Fruit fly (Drosophila melanogaster) whole organism, embryonic: ENCODE measurements around the gene CG10492.
A peak's percentile ranks its signal among the peaks of the same experiment; 100 is the strongest.

Experiments
- C15 ChIP-seq: fragments of 200-800 bp; sonication (Bioruptor generic); IDR thresholded peaks from 3 replicates; pipeline ENCODE4 v1.3.6; 2022; ENCODE audit warnings: missing biosample characterization, missing genetic modification characterization
- CG10565 ChIP-seq: fragments of 200-800 bp; sonication (Bioruptor generic); optimal IDR thresholded peaks from 3 replicates; lab custom pipeline; 2016; ENCODE audit warnings: missing biosample characterization, mild to moderate bottlenecking, missing genetic modification characterization
- CG12155 ChIP-seq: fragments of 200-800 bp; sonication (Bioruptor generic); optimal IDR thresholded peaks from 3 replicates; lab custom pipeline; 2016; ENCODE audit warnings: missing biosample characterization, missing genetic modification characterization
- CG12391 ChIP-seq: fragments of 200-800 bp; sonication (Bioruptor generic); optimal IDR thresholded peaks from 3 replicates; lab custom pipeline; 2018; ENCODE audit warnings: missing biosample characterization, mild to moderate bottlenecking, missing genetic modification characterization, moderate library complexity
- CG13123 ChIP-seq: fragments of 200-800 bp; sonication (Bioruptor generic); optimal IDR thresholded peaks from 2 replicates; lab custom pipeline; 2016; ENCODE audit warnings: missing biosample characterization, missing genetic modification characterization
- CG13287 ChIP-seq: fragments of 200-800 bp; sonication (Bioruptor generic); IDR thresholded peaks from 2 replicates; pipeline ENCODE4 v1.3.6; 2022; ENCODE audit warnings: missing biosample characterization, missing genetic modification characterization; ENCODE audit not compliant: partially characterized antibody
- CG13424 ChIP-seq: fragments of 200-800 bp; sonication (Bioruptor generic); optimal IDR thresholded peaks from 2 replicates; lab custom pipeline; 2019; ENCODE audit warnings: missing biosample characterization, mild to moderate bottlenecking, missing genetic modification characterization, moderate library complexity
- CG14667 ChIP-seq: fragments of 200-800 bp; sonication (Bioruptor generic); IDR thresholded peaks from 2 replicates; pipeline ENCODE4 v1.3.6; 2022; ENCODE audit warnings: missing biosample characterization, missing genetic modification characterization
- CG15479 ChIP-seq: fragments of 200-800 bp; sonication (Bioruptor generic); optimal IDR thresholded peaks from 3 replicates; lab custom pipeline; 2019; ENCODE audit warnings: missing biosample characterization, mild to moderate bottlenecking, missing genetic modification characterization, moderate library complexity
- CG15696 ChIP-seq: fragments of 200-800 bp; sonication (Bioruptor generic); optimal IDR thresholded peaks from 2 replicates; lab custom pipeline; 2019; ENCODE audit warnings: missing biosample characterization, mild to moderate bottlenecking, missing genetic modification characterization, moderate library complexity
- CG16813 ChIP-seq: fragments of 200-800 bp; sonication (Bioruptor generic); IDR thresholded peaks from 3 replicates; pipeline ENCODE4 v1.3.6; 2022; ENCODE audit warnings: missing biosample characterization, missing genetic modification characterization; ENCODE audit not compliant: partially characterized antibody
- CG17612 ChIP-seq: fragments of 200-800 bp; sonication (Bioruptor generic); IDR thresholded peaks from 2 replicates; pipeline ENCODE4 v1.3.6; 2022; ENCODE audit warnings: missing biosample characterization, missing genetic modification characterization
- CG2129 ChIP-seq: fragments of 200-800 bp; sonication (Bioruptor generic); IDR thresholded peaks from 2 replicates; pipeline ENCODE4 v1.3.6; 2022; ENCODE audit warnings: missing biosample characterization, missing genetic modification characterization; ENCODE audit not compliant: partially characterized antibody
- CG31224 ChIP-seq: fragments of 200-800 bp; sonication (Bioruptor generic); IDR thresholded peaks from 2 replicates; pipeline ENCODE4 v1.3.6; 2022; ENCODE audit warnings: missing biosample characterization, missing genetic modification characterization
- CG33213 ChIP-seq: fragments of 200-800 bp; sonication (Bioruptor generic); optimal IDR thresholded peaks from 3 replicates; lab custom pipeline; 2016; ENCODE audit warnings: missing biosample characterization, missing genetic modification characterization
- CG4282 ChIP-seq: fragments of 200-800 bp; sonication (Bioruptor generic); optimal IDR thresholded peaks from 2 replicates; lab custom pipeline; 2016; ENCODE audit warnings: missing biosample characterization, missing genetic modification characterization
- CG8290 ChIP-seq, 3 experiments: fragments of 200-800 bp; sonication (Bioruptor generic); optimal IDR thresholded peaks; 2 replicates each; lab custom pipeline; 2016 to 2019; ENCODE audit warnings: missing biosample characterization in 3 of 3, missing genetic modification characterization in 3 of 3, mild to moderate bottlenecking in 2 of 3, moderate library complexity in 1 of 3
- CG9797 ChIP-seq: fragments of 200-800 bp; sonication (Bioruptor generic); optimal IDR thresholded peaks from 3 replicates; lab custom pipeline; 2018; ENCODE audit warnings: missing biosample characterization, mild to moderate bottlenecking, missing genetic modification characterization
- CG9876 ChIP-seq: fragments of 200-800 bp; sonication (Bioruptor generic); optimal IDR thresholded peaks from 2 replicates; lab custom pipeline; 2016; ENCODE audit warnings: missing biosample characterization, missing genetic modification characterization
- CTCF ChIP-seq: fragments of 200-800 bp; sonication (Bioruptor generic); optimal IDR thresholded peaks from 2 replicates; lab custom pipeline; 2017; ENCODE audit warnings: missing biosample characterization, mild to moderate bottlenecking, missing genetic modification characterization, moderate library complexity
- CoRest ChIP-seq: fragments of 200-800 bp; sonication (Bioruptor generic); optimal IDR thresholded peaks from 3 replicates; lab custom pipeline; 2018; ENCODE audit warnings: missing biosample characterization, mild to moderate bottlenecking, missing genetic modification characterization, moderate library complexity
- Drgx ChIP-seq: fragments of 200-800 bp; sonication (Bioruptor generic); IDR thresholded peaks from 2 replicates; pipeline ENCODE4 v1.3.6; 2022; ENCODE audit warnings: missing biosample characterization, missing genetic modification characterization
- Elba2 ChIP-seq: fragments of 200-800 bp; sonication (Bioruptor generic); optimal IDR thresholded peaks from 3 replicates; lab custom pipeline; 2016; ENCODE audit warnings: missing biosample characterization, missing genetic modification characterization
- Ets97D ChIP-seq: fragments of 200-800 bp; sonication (Bioruptor generic); optimal IDR thresholded peaks from 3 replicates; lab custom pipeline; 2016; ENCODE audit warnings: missing biosample characterization, missing genetic modification characterization
- Fer3 ChIP-seq: fragments of 200-800 bp; sonication (Bioruptor generic); optimal IDR thresholded peaks from 2 replicates; lab custom pipeline; 2018; ENCODE audit warnings: missing biosample characterization, mild to moderate bottlenecking, missing genetic modification characterization, moderate library complexity
- HLHmδ ChIP-seq: fragments of 200-800 bp; sonication (Bioruptor generic); optimal IDR thresholded peaks from 2 replicates; lab custom pipeline; 2018; ENCODE audit warnings: missing biosample characterization, mild to moderate bottlenecking, missing genetic modification characterization, moderate library complexity
- Neu2 ChIP-seq: fragments of 200-800 bp; sonication (Bioruptor generic); optimal IDR thresholded peaks from 3 replicates; lab custom pipeline; 2016; ENCODE audit warnings: missing biosample characterization, missing genetic modification characterization, borderline replicate concordance
- Rfx ChIP-seq: fragments of 200-800 bp; sonication (Bioruptor generic); IDR thresholded peaks from 2 replicates; pipeline ENCODE4 v1.3.6; 2022; ENCODE audit warnings: missing biosample characterization, missing genetic modification characterization
- Sry-β ChIP-seq: fragments of 200-800 bp; sonication (Bioruptor generic); optimal IDR thresholded peaks from 2 replicates; lab custom pipeline; 2018; ENCODE audit warnings: missing biosample characterization, mild to moderate bottlenecking, missing genetic modification characterization, moderate library complexity
- abd-A ChIP-seq: fragments of 200-800 bp; sonication (Bioruptor generic); optimal IDR thresholded peaks from 3 replicates; lab custom pipeline; 2019; ENCODE audit warnings: missing biosample characterization, mild to moderate bottlenecking, missing genetic modification characterization, moderate library complexity
- ash1 ChIP-seq: fragments of 200-800 bp; sonication (Bioruptor generic); optimal IDR thresholded peaks from 2 replicates; lab custom pipeline; 2018; ENCODE audit warnings: missing biosample characterization, mild to moderate bottlenecking, missing genetic modification characterization
- corto ChIP-seq: fragments of 200-800 bp; sonication (Bioruptor generic); optimal IDR thresholded peaks from 2 replicates; lab custom pipeline; 2016; ENCODE audit warnings: missing biosample characterization, mild to moderate bottlenecking, missing genetic modification characterization, moderate library complexity
- croc ChIP-seq: fragments of 200-800 bp; sonication (Bioruptor generic); conservative IDR thresholded peaks from 3 replicates; pipeline ENCODE4 v1.3.6; 2022; ENCODE audit warnings: missing biosample characterization, missing genetic modification characterization
- cwo ChIP-seq: fragments of 200-800 bp; sonication (Bioruptor generic); optimal IDR thresholded peaks from 3 replicates; lab custom pipeline; 2017; ENCODE audit warnings: missing biosample characterization, missing genetic modification characterization, mild to moderate bottlenecking, moderate library complexity, missing genetic modification reagents
- disco-r ChIP-seq: fragments of 200-800 bp; sonication (Bioruptor generic); optimal IDR thresholded peaks from 2 replicates; lab custom pipeline; 2016; ENCODE audit warnings: missing biosample characterization, missing genetic modification characterization
- fu2 ChIP-seq: fragments of 200-800 bp; sonication (Bioruptor generic); optimal IDR thresholded peaks from 2 replicates; lab custom pipeline; 2016; ENCODE audit warnings: missing biosample characterization, missing genetic modification characterization
- her ChIP-seq: fragments of 200-800 bp; sonication (Bioruptor generic); optimal IDR thresholded peaks from 2 replicates; lab custom pipeline; 2016; ENCODE audit warnings: missing biosample characterization, missing genetic modification characterization
- jing ChIP-seq: fragments of 200-800 bp; sonication (Bioruptor generic); optimal IDR thresholded peaks from 2 replicates; lab custom pipeline; 2018; ENCODE audit warnings: missing biosample characterization, mild to moderate bottlenecking, missing genetic modification characterization
- lab ChIP-seq: fragments of 200-800 bp; sonication (Bioruptor generic); optimal IDR thresholded peaks from 3 replicates; lab custom pipeline; 2017; ENCODE audit warnings: missing biosample characterization, missing genetic modification characterization, mild to moderate bottlenecking, moderate library complexity, missing genetic modification reagents
- nau ChIP-seq: fragments of 200-800 bp; sonication (Bioruptor generic); optimal IDR thresholded peaks from 3 replicates; lab custom pipeline; 2017; ENCODE audit warnings: missing biosample characterization, mild to moderate bottlenecking, missing genetic modification characterization, missing genetic modification reagents
- nerfin-2 ChIP-seq: fragments of 200-800 bp; sonication (Bioruptor generic); IDR thresholded peaks from 2 replicates; pipeline ENCODE4 v1.3.6; 2022; ENCODE audit warnings: missing biosample characterization, missing genetic modification characterization; ENCODE audit not compliant: partially characterized antibody
- odd ChIP-seq: fragments of 200-800 bp; sonication (Bioruptor generic); optimal IDR thresholded peaks from 2 replicates; lab custom pipeline; 2017; ENCODE audit warnings: missing biosample characterization, mild to moderate bottlenecking, missing genetic modification characterization
- phol ChIP-seq: fragments of 200-800 bp; sonication (Bioruptor generic); optimal IDR thresholded peaks from 3 replicates; lab custom pipeline; 2018; ENCODE audit warnings: missing biosample characterization, mild to moderate bottlenecking, missing genetic modification characterization, moderate library complexity
- psq ChIP-seq: fragments of 200-800 bp; sonication (Bioruptor generic); optimal IDR thresholded peaks from 2 replicates; lab custom pipeline; 2017; ENCODE audit warnings: missing biosample characterization, missing genetic modification characterization
- ranshi ChIP-seq: fragments of 200-800 bp; sonication (Bioruptor generic); IDR thresholded peaks from 2 replicates; pipeline ENCODE4 v1.3.6; 2022; ENCODE audit warnings: missing biosample characterization, missing genetic modification characterization
- sisA ChIP-seq: fragments of 200-800 bp; sonication (Bioruptor generic); IDR thresholded peaks from 2 replicates; pipeline ENCODE4 v1.3.6; 2022; ENCODE audit warnings: missing biosample characterization, missing genetic modification characterization
- trem ChIP-seq: fragments of 200-800 bp; optimal IDR thresholded peaks from 3 replicates; lab custom pipeline; 2019; ENCODE audit warnings: missing biosample characterization, mild to moderate bottlenecking, missing genetic modification characterization, moderate library complexity
- tx ChIP-seq: fragments of 200-800 bp; sonication (Bioruptor generic); optimal IDR thresholded peaks from 2 replicates; lab custom pipeline; 2016; ENCODE audit warnings: missing biosample characterization, missing genetic modification characterization
- zfh2 ChIP-seq: fragments of 200-800 bp; sonication (Bioruptor generic); optimal IDR thresholded peaks from 2 replicates; lab custom pipeline; 2016; ENCODE audit warnings: missing biosample characterization, missing genetic modification characterization

The CG10492 gene

dm6 chr2L:19026491-19027197, 27.2 kb upstream of the CG10492 start (continued):
- TF ChIP-seq CG17612 (GFP tag; lab: Robert Waterston, UW), result no peak
- TF ChIP-seq psq, result no peak
- TF ChIP-seq corto (GFP tag; lab: Kevin White, UChicago), result no peak
- no peak for TF ChIP-seq CG10565 (GFP tag; lab: Kevin White, UChicago)
- TF ChIP-seq CG15696 (tag; lab: Kevin White, UChicago), result no peak
- peak; percentile 70 for TF ChIP-seq CG13424
- TF ChIP-seq Fer3 (tag; lab: Kevin White, UChicago), result peak; percentile 32
- peak; percentile 38; the same call in 1 of the 2 replicates for TF ChIP-seq ranshi
- TF ChIP-seq CTCF (GFP tag; lab: Kevin White, UChicago), result no peak
- no peak for TF ChIP-seq C15 (GFP tag; lab: Robert Waterston, UW)
- peak; percentile 66 for TF ChIP-seq CG12391 (tag; lab: Kevin White, UChicago)
- no peak for TF ChIP-seq Sry-β
- no peak for TF ChIP-seq CG16813 (GFP tag; lab: Robert Waterston, UW)
- no peak for TF ChIP-seq HLHmδ
- TF ChIP-seq her (GFP tag; lab: Kevin White, UChicago), result no peak
- TF ChIP-seq CG13123 (GFP tag; lab: Kevin White, UChicago), result no peak
- TF ChIP-seq CG4282 (GFP tag; lab: Kevin White, UChicago), result no peak
- no peak for TF ChIP-seq Neu2 (GFP tag; lab: Kevin White, UChicago)
- 0 out of 2 replicates have a peak, but pooled peaks have one; percentile 16 for TF ChIP-seq Rfx (GFP tag; lab: Robert Waterston, UW)
- TF ChIP-seq CG33213 (GFP tag; lab: Kevin White, UChicago), result no peak
- TF ChIP-seq phol (tag; lab: Kevin White, UChicago), result peak; percentile 56
- no peak for TF ChIP-seq CG8290 (GFP tag; optimal IDR thresholded peaks at IDR 0.05; lab: Kevin White, UChicago)
- peak in 1 of 2 experiments; percentile 52 for TF ChIP-seq CG8290 (tag; optimal IDR thresholded peaks at IDR 0.05; lab: Kevin White, UChicago)
- no peak for TF ChIP-seq abd-A (tag; lab: Kevin White, UChicago)
- no peak for TF ChIP-seq Ets97D
- no peak for TF ChIP-seq trem
- no peak for TF ChIP-seq CG15479 (GFP tag; lab: Kevin White, UChicago)
- TF ChIP-seq odd (GFP tag; lab: Kevin White, UChicago), result peak; percentile 35
- peak; percentile 45 for TF ChIP-seq zfh2 (GFP tag; lab: Kevin White, UChicago)
- TF ChIP-seq CG14667, result no peak
- peak; percentile 26; the same call in 1 of the 2 replicates for TF ChIP-seq Drgx (GFP tag; lab: Robert Waterston, UW)
- peak; percentile 20; the same call in 2 of the 3 replicates for TF ChIP-seq croc (GFP tag; lab: Robert Waterston, UW)
- TF ChIP-seq CG12155 (GFP tag; lab: Kevin White, UChicago), result peak; percentile 5
- TF ChIP-seq jing (GFP tag; lab: Kevin White, UChicago), result no peak
- TF ChIP-seq CoRest (tag; lab: Kevin White, UChicago), result peak; percentile 70
- TF ChIP-seq tx, result no peak
- no peak for TF ChIP-seq Elba2 (GFP tag; lab: Kevin White, UChicago)
- peak; percentile 88 for TF ChIP-seq lab
- peak; percentile 2 for TF ChIP-seq ash1 (GFP tag; lab: Kevin White, UChicago)
- no peak for TF ChIP-seq nerfin-2 (GFP tag; lab: Robert Waterston, UW)
- TF ChIP-seq sisA, result no peak
- no peak for TF ChIP-seq CG9876 (GFP tag; lab: Kevin White, UChicago)
- TF ChIP-seq CG2129 (GFP tag; lab: Robert Waterston, UW), result no peak
- TF ChIP-seq cwo (GFP tag; lab: Kevin White, UChicago), result peak; percentile 68
- TF ChIP-seq nau, result peak; percentile 45
- TF ChIP-seq CG31224 (GFP tag; lab: Robert Waterston, UW), result no peak
- no peak for TF ChIP-seq fu2 (GFP tag; lab: Kevin White, UChicago)
- TF ChIP-seq CG9797 (GFP tag; lab: Kevin White, UChicago), result no peak
- no peak for TF ChIP-seq disco-r (GFP tag; lab: Kevin White, UChicago)
- TF ChIP-seq CG13287 (GFP tag; lab: Robert Waterston, UW), result no peak
